Worm (Caenorhabditis elegans) whole organism, late embryonic: ENCODE data around the gene F48E3.9.

Source experiments
- C08G9.2 ChIP-seq: sonication (generic microtip); optimal IDR thresholded peaks from 2 replicates; lab custom pipeline; 2016; ENCODE audit warnings: mild to moderate bottlenecking, missing genetic modification characterization, moderate library complexity, missing compliant biosample characterization
- C38D4.7 ChIP-seq: fragments of 200-800 bp; sonication (Bioruptor generic); optimal IDR thresholded peaks from 2 replicates; lab custom pipeline; 2018; ENCODE audit warnings: mild to moderate bottlenecking, missing genetic modification characterization, moderate library complexity, missing compliant biosample characterization
- F13H6.1 ChIP-seq: sonication (generic microtip); optimal IDR thresholded peaks from 2 replicates; lab custom pipeline; 2016; ENCODE audit warnings: missing genetic modification characterization, missing compliant biosample characterization
- K09A11.1 ChIP-seq: sonication (generic microtip); optimal IDR thresholded peaks from 2 replicates; lab custom pipeline; 2017; ENCODE audit warnings: antibody characterized with exemption, mild to moderate bottlenecking, missing genetic modification characterization, missing compliant biosample characterization; ENCODE audit not compliant: insufficient read depth
- ahr-1 ChIP-seq: sonication (generic microtip); optimal IDR thresholded peaks from 2 replicates; lab custom pipeline; 2016; ENCODE audit warnings: missing genetic modification characterization, missing compliant biosample characterization
- ama-1 ChIP-seq: fragments of 150-350 bp; optimal IDR thresholded peaks from 2 replicates; lab custom pipeline; 2014
- ceh-2 ChIP-seq: sonication (generic microtip); optimal IDR thresholded peaks from 2 replicates; lab custom pipeline; 2016; ENCODE audit warnings: missing genotype, missing genetic modification characterization, missing compliant biosample characterization
- ceh-24 ChIP-seq: sonication (generic microtip); optimal IDR thresholded peaks from 2 replicates; lab custom pipeline; 2016; ENCODE audit warnings: mild to moderate bottlenecking, missing genetic modification characterization, missing compliant biosample characterization
- ceh-30 ChIP-seq: fragments of 150-350 bp; optimal IDR thresholded peaks from 2 replicates; lab custom pipeline; 2014; ENCODE audit warnings: missing biosample characterization, missing genetic modification characterization
- ceh-45 ChIP-seq: fragments of 200-800 bp; sonication (Bioruptor generic); IDR thresholded peaks from 2 replicates; pipeline ENCODE4 v1.3.6; 2022; ENCODE audit warnings: missing genetic modification reagents, missing genetic modification characterization, missing compliant biosample characterization
- ceh-48 ChIP-seq: sonication (generic microtip); optimal IDR thresholded peaks from 2 replicates; lab custom pipeline; 2016; ENCODE audit warnings: missing genetic modification characterization, inconsistent platforms, missing compliant biosample characterization
- ceh-6 ChIP-seq: fragments of 200-800 bp; sonication (Bioruptor generic); optimal IDR thresholded peaks from 2 replicates; lab custom pipeline; 2018; ENCODE audit warnings: mild to moderate bottlenecking, missing genetic modification characterization, missing compliant biosample characterization
- che-1 ChIP-seq: sonication (generic microtip); optimal IDR thresholded peaks from 2 replicates; lab custom pipeline; 2016; ENCODE audit warnings: mild to moderate bottlenecking, missing genetic modification characterization, missing compliant biosample characterization
- elt-2 ChIP-seq: sonication (generic microtip); optimal IDR thresholded peaks from 2 replicates; lab custom pipeline; 2016; ENCODE audit warnings: missing genetic modification reagents, missing genetic modification characterization, missing compliant biosample characterization
- ets-4 ChIP-seq: sonication (generic microtip); optimal IDR thresholded peaks from 2 replicates; lab custom pipeline; 2016; ENCODE audit warnings: missing genetic modification characterization, missing compliant biosample characterization
- fax-1 ChIP-seq: sonication (generic microtip); optimal IDR thresholded peaks from 2 replicates; lab custom pipeline; 2016; ENCODE audit warnings: missing genotype, missing genetic modification characterization, missing compliant biosample characterization
- fkh-10 ChIP-seq: fragments of 150-350 bp; optimal IDR thresholded peaks from 2 replicates; lab custom pipeline; 2014; ENCODE audit warnings: missing biosample characterization, missing genetic modification reagents, missing genetic modification characterization
- fkh-6 ChIP-seq: sonication (generic microtip); optimal IDR thresholded peaks from 2 replicates; lab custom pipeline; 2016; ENCODE audit warnings: missing genetic modification characterization, missing compliant biosample characterization
- hlh-13 ChIP-seq: fragments of 200-800 bp; sonication (Bioruptor generic); optimal IDR thresholded peaks from 2 replicates; lab custom pipeline; 2018; ENCODE audit warnings: mild to moderate bottlenecking, missing genetic modification characterization, missing compliant biosample characterization
- hlh-6 ChIP-seq: sonication (generic microtip); optimal IDR thresholded peaks from 2 replicates; lab custom pipeline; 2016; ENCODE audit warnings: missing genotype, missing genetic modification characterization, missing compliant biosample characterization
- hlh-8 ChIP-seq: sonication (generic microtip); optimal IDR thresholded peaks from 2 replicates; lab custom pipeline; 2016; ENCODE audit warnings: missing genotype, missing genetic modification characterization, missing compliant biosample characterization
- lim-6 ChIP-seq: sonication (generic microtip); optimal IDR thresholded peaks from 2 replicates; lab custom pipeline; 2016; ENCODE audit warnings: missing genetic modification characterization, missing compliant biosample characterization
- lin-11 ChIP-seq: fragments of 200-800 bp; sonication (Bioruptor generic); optimal IDR thresholded peaks from 2 replicates; lab custom pipeline; 2018; ENCODE audit warnings: mild to moderate bottlenecking, missing genetic modification characterization, missing compliant biosample characterization
- madf-2 ChIP-seq: sonication (generic microtip); optimal IDR thresholded peaks from 2 replicates; lab custom pipeline; 2017; ENCODE audit warnings: missing genetic modification characterization, missing compliant biosample characterization
- mec-3 ChIP-seq: sonication (generic microtip); optimal IDR thresholded peaks from 2 replicates; lab custom pipeline; 2016; ENCODE audit warnings: borderline replicate concordance, missing genetic modification characterization, missing compliant biosample characterization
- nhr-11 ChIP-seq: fragments of 150-350 bp; optimal IDR thresholded peaks from 2 replicates; lab custom pipeline; 2014; ENCODE audit warnings: missing biosample characterization, missing genetic modification characterization
- npax-4 ChIP-seq: sonication (generic microtip); optimal IDR thresholded peaks from 2 replicates; lab custom pipeline; 2016; ENCODE audit warnings: missing genetic modification characterization, missing compliant biosample characterization
- pat-9 ChIP-seq: fragments of 200-800 bp; sonication (Bioruptor generic); optimal IDR thresholded peaks from 2 replicates; lab custom pipeline; 2018; ENCODE audit warnings: mild to moderate bottlenecking, missing genetic modification characterization, moderate library complexity, missing compliant biosample characterization
- pha-2 ChIP-seq: sonication (generic microtip); optimal IDR thresholded peaks from 2 replicates; lab custom pipeline; 2017; ENCODE audit warnings: mild to moderate bottlenecking, missing genetic modification characterization, missing compliant biosample characterization
- pqm-1 ChIP-seq: sonication (generic microtip); optimal IDR thresholded peaks from 2 replicates; lab custom pipeline; 2016; ENCODE audit warnings: missing genetic modification characterization, missing compliant biosample characterization
- ref-2 ChIP-seq: sonication (generic microtip); optimal IDR thresholded peaks from 2 replicates; lab custom pipeline; 2016; ENCODE audit warnings: missing genetic modification characterization, missing compliant biosample characterization
- sdc-2 ChIP-seq: sonication (generic microtip); optimal IDR thresholded peaks from 2 replicates; lab custom pipeline; 2016; ENCODE audit warnings: missing genotype, missing genetic modification characterization, missing compliant biosample characterization
- sox-2 ChIP-seq: fragments of 200-800 bp; sonication (Bioruptor generic); IDR thresholded peaks from 2 replicates; pipeline ENCODE4 v1.3.6; 2022; ENCODE audit warnings: missing genetic modification reagents, missing genetic modification characterization, missing compliant biosample characterization
- sox-4 ChIP-seq: sonication (generic microtip); optimal IDR thresholded peaks from 2 replicates; lab custom pipeline; 2017; ENCODE audit warnings: mild to moderate bottlenecking, missing genetic modification characterization, inconsistent platforms, missing compliant biosample characterization
- syd-9 ChIP-seq: sonication (generic microtip); optimal IDR thresholded peaks from 2 replicates; lab custom pipeline; 2016; ENCODE audit warnings: mild to moderate bottlenecking, missing genetic modification characterization, moderate library complexity, missing compliant biosample characterization
- unc-42 ChIP-seq: sonication (generic microtip); optimal IDR thresholded peaks from 2 replicates; lab custom pipeline; 2016; ENCODE audit warnings: missing genotype, missing genetic modification characterization, missing compliant biosample characterization
- unc-55 ChIP-seq: sonication (generic microtip); optimal IDR thresholded peaks from 2 replicates; lab custom pipeline; 2017; ENCODE audit warnings: missing biosample characterization, missing genetic modification reagents, missing genetic modification characterization
- ztf-16 ChIP-seq: sonication (generic microtip); optimal IDR thresholded peaks from 2 replicates; lab custom pipeline; 2017; ENCODE audit warnings: missing genetic modification characterization, missing compliant biosample characterization

F48E3.9 gene

DNA sequence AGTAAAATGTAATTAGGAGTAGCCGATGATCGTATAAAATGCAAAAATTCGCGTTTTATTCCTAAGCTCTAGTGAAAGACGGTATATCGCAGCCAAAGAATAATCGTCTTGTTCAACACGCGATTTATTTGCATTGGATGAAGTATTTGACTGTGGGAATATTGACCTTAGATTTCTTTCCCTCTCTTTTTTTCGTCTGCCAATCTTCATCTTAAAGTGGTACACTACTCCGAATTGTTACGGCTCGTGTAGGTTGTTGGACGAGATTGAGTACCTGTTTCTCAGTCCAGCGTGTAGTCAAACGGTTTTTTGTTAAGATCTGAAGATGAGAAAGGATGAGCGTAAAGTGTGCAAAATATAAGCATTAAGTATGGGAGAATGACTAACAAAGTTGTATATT lies 25.7 kb downstream of the F48E3.9 start, which contains the start of gene lgc-11:
TSS of gene lgc-11 (minus strand) at position 101 of the 400 bp plus-strand sequence.
- no peak for TF ChIP-seq ceh-30 (tag; lab: Kevin White, UChicago)
- TF ChIP-seq hlh-8 (tag; lab: Kevin White, UChicago): no peak
- TF ChIP-seq ztf-16: no peak
- no peak for TF ChIP-seq fkh-10
- TF ChIP-seq fkh-6 (tag; lab: Kevin White, UChicago): no peak

DNA sequence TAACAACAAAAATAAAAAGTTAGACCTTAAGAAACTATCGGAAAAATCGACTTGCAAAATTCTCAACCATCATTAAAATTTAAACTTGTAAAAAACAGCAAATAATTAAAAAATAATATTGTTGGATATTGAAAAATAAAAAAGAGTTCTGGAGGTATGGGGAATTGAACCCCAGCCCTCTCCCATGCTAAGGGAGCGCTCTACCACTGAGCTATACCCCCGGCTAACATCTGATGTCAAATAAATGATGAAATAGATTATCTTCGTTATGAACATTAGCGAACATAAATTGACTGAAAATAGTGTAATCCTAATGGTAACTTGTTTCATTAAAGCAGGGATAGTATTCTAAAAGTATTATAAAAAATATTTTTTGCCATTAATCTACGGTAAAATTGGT lies 26.3 kb downstream of the F48E3.9 start:
- no peak for TF ChIP-seq sox-4 (tag; lab: Kevin White, UChicago)
- TF ChIP-seq pat-9 (tag; lab: Kevin White, UChicago): no peak
- no peak for TF ChIP-seq npax-4 (tag; lab: Kevin White, UChicago)
- TF ChIP-seq fax-1 (tag; lab: Kevin White, UChicago): no peak
- no peak for TF ChIP-seq madf-2 (tag; lab: Kevin White, UChicago)
- no peak for TF ChIP-seq pqm-1
- TF ChIP-seq ceh-24 (tag; lab: Kevin White, UChicago): no peak
- TF ChIP-seq ceh-45 (GFP tag; lab: Robert Waterston, UW): no peak
- TF ChIP-seq che-1 (tag; lab: Kevin White, UChicago): no peak
- TF ChIP-seq pha-2 (tag; lab: Kevin White, UChicago): no peak
- no peak for TF ChIP-seq mec-3 (tag; lab: Kevin White, UChicago)
- TF ChIP-seq fkh-6 (tag; lab: Kevin White, UChicago): no peak
- TF ChIP-seq ets-4 (tag; lab: Kevin White, UChicago): no peak
- no peak for TF ChIP-seq sox-2

DNA sequence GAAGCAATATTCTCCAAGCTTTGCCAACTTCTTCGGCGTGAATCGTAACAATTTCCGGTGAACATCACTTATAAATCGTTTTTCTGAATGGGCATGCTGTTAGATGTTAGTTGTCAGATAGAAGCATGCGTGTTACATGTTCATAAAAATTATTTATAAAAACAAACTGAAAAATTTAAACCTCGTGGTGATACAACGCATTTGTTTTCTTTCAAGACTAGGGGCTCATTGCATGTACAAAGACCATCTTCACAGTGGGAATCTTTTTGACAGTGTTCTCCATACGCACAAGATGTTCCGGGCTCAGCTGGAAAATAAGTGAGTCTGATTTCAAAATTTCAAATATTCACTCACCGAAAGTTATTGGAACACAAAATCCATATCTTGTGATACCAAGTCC lies 31.9 kb downstream of the F48E3.9 start:
- no peak for TF ChIP-seq elt-2 (tag; lab: Kevin White, UChicago)
- no peak for TF ChIP-seq pat-9 (tag; lab: Kevin White, UChicago)
- TF ChIP-seq K09A11.1: no peak
- TF ChIP-seq F13H6.1: no peak
- TF ChIP-seq ref-2: no peak
- TF ChIP-seq ahr-1 (tag; lab: Kevin White, UChicago): no peak
- no peak for TF ChIP-seq C38D4.7 (GFP tag; lab: Kevin White, UChicago)
- TF ChIP-seq ets-4 (tag; lab: Kevin White, UChicago): no peak
- TF ChIP-seq hlh-13 (GFP tag; lab: Kevin White, UChicago): no peak
- TF ChIP-seq lin-11 (tag; lab: Kevin White, UChicago): no peak
- no peak for TF ChIP-seq lim-6 (tag; lab: Kevin White, UChicago)
- no peak for TF ChIP-seq madf-2 (tag; lab: Kevin White, UChicago)
- no peak for TF ChIP-seq unc-55 (GFP tag; lab: Kevin White, UChicago)
- no peak for TF ChIP-seq ceh-48 (tag; lab: Kevin White, UChicago)
- no peak for TF ChIP-seq sdc-2 (tag; lab: Kevin White, UChicago)
- no peak for TF ChIP-seq C08G9.2 (tag; lab: Kevin White, UChicago)
- no peak for TF ChIP-seq hlh-6 (tag; lab: Kevin White, UChicago)
- no peak for TF ChIP-seq syd-9
- no peak for TF ChIP-seq fax-1 (tag; lab: Kevin White, UChicago)
- TF ChIP-seq nhr-11: no peak
- TF ChIP-seq, all 69 proteins: peak for 0

DNA sequence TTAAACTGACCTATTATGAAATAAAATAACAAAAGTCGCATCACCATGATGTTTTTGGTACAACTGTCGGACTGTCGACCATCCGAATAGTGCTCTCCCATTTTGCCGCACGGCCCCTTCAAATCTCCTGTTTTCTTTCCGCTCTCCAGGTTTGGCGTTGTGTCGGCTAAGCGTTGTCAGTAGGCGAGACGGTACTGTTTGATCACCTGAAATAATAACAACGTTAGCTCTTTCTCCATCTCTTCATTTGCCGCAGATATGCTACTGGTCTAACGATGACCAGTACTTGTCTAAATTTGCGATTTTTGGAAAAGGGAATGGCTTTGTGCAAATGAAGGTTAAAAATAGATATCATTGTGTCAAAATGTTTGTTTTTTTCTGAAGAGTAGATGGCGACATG lies 38.7 kb downstream of the F48E3.9 start, which contains the start of gene chts-1:
TSS of gene chts-1 (minus strand) at position 101 of the 400 bp plus-strand sequence.
- TF ChIP-seq unc-42 (tag; lab: Kevin White, UChicago): no peak
- no peak for TF ChIP-seq fkh-10
- no peak for TF ChIP-seq ceh-6 (GFP tag; lab: Kevin White, UChicago)
- TF ChIP-seq pat-9 (tag; lab: Kevin White, UChicago): no peak
- TF ChIP-seq ceh-2 (tag; lab: Kevin White, UChicago): no peak
- no peak for TF ChIP-seq ama-1 (lab: Kevin White, UChicago)
